Fruit fly (Drosophila melanogaster) whole organism, embryonic: ENCODE results near the gene mRpS30.

Source experiments
- Asciz ChIP-seq: fragments of 200-800 bp; sonication (Bioruptor generic); optimal IDR thresholded peaks from 2 replicates; lab custom pipeline; 2017; ENCODE audit warnings: missing biosample characterization, mild to moderate bottlenecking, missing genetic modification characterization, missing genetic modification reagents
- Bgb ChIP-seq: fragments of 200-800 bp; sonication (Bioruptor generic); IDR thresholded peaks from 2 replicates; pipeline ENCODE4 v1.3.6; 2022; ENCODE audit warnings: missing biosample characterization, missing genetic modification characterization; ENCODE audit not compliant: partially characterized antibody
- CG10267 ChIP-seq: fragments of 200-800 bp; sonication (Bioruptor generic); optimal IDR thresholded peaks from 2 replicates; lab custom pipeline; 2018; ENCODE audit warnings: missing biosample characterization, mild to moderate bottlenecking, missing genetic modification characterization, moderate library complexity
- CG11695 ChIP-seq: fragments of 200-800 bp; sonication (Bioruptor generic); IDR thresholded peaks from 3 replicates; pipeline ENCODE4 v1.3.6; 2022; ENCODE audit warnings: missing biosample characterization, missing genetic modification characterization
- CG12104 ChIP-seq: fragments of 200-800 bp; sonication (Bioruptor generic); optimal IDR thresholded peaks from 3 replicates; lab custom pipeline; 2016; ENCODE audit warnings: missing biosample characterization, missing genetic modification characterization
- CG12155 ChIP-seq: fragments of 200-800 bp; sonication (Bioruptor generic); optimal IDR thresholded peaks from 3 replicates; lab custom pipeline; 2016; ENCODE audit warnings: missing biosample characterization, missing genetic modification characterization
- CG12391 ChIP-seq: fragments of 200-800 bp; sonication (Bioruptor generic); optimal IDR thresholded peaks from 3 replicates; lab custom pipeline; 2018; ENCODE audit warnings: missing biosample characterization, mild to moderate bottlenecking, missing genetic modification characterization, moderate library complexity
- CG14441 ChIP-seq: fragments of 200-800 bp; sonication (Bioruptor generic); IDR thresholded peaks from 2 replicates; pipeline ENCODE4 v1.3.6; 2022; ENCODE audit warnings: missing biosample characterization, missing genetic modification characterization
- CG15011 ChIP-seq: fragments of 200-800 bp; sonication (Bioruptor generic); optimal IDR thresholded peaks from 3 replicates; lab custom pipeline; 2018; ENCODE audit warnings: missing biosample characterization, mild to moderate bottlenecking, missing genetic modification characterization
- CG15269 ChIP-seq: fragments of 200-800 bp; sonication (Bioruptor generic); optimal IDR thresholded peaks from 2 replicates; lab custom pipeline; 2018; ENCODE audit warnings: missing biosample characterization, mild to moderate bottlenecking, missing genetic modification characterization, moderate library complexity
- CG17359 ChIP-seq: fragments of 200-800 bp; sonication (Bioruptor generic); optimal IDR thresholded peaks from 3 replicates; lab custom pipeline; 2018; ENCODE audit warnings: missing biosample characterization, mild to moderate bottlenecking, missing genetic modification characterization, moderate library complexity
- CG18262 ChIP-seq: fragments of 200-800 bp; optimal IDR thresholded peaks from 3 replicates; lab custom pipeline; 2019; ENCODE audit warnings: missing biosample characterization, mild to moderate bottlenecking, missing genetic modification characterization, moderate library complexity
- CG30020 ChIP-seq: fragments of 200-800 bp; optimal IDR thresholded peaks from 2 replicates; lab custom pipeline; 2019; ENCODE audit warnings: missing biosample characterization, mild to moderate bottlenecking, missing genetic modification characterization, moderate library complexity
- CG3847 ChIP-seq: fragments of 200-800 bp; sonication (Bioruptor generic); IDR thresholded peaks from 2 replicates; pipeline ENCODE4 v1.3.6; 2022; ENCODE audit warnings: missing biosample characterization, missing genetic modification characterization
- CG4328 ChIP-seq: fragments of 200-800 bp; sonication (Bioruptor generic); optimal IDR thresholded peaks from 3 replicates; lab custom pipeline; 2017; ENCODE audit warnings: missing biosample characterization, missing genetic modification reagents, missing genetic modification characterization
- CG7963 ChIP-seq: fragments of 200-800 bp; sonication (Bioruptor generic); IDR thresholded peaks from 3 replicates; pipeline ENCODE4 v1.3.6; 2022; ENCODE audit warnings: missing biosample characterization, missing genetic modification characterization; ENCODE audit not compliant: partially characterized antibody
- CG8944 ChIP-seq: fragments of 200-800 bp; sonication (Bioruptor generic); optimal IDR thresholded peaks from 3 replicates; lab custom pipeline; 2016; ENCODE audit warnings: missing biosample characterization, missing genetic modification characterization
- CG9215 ChIP-seq: fragments of 200-800 bp; sonication (Bioruptor generic); IDR thresholded peaks from 2 replicates; pipeline ENCODE4 v1.3.6; 2022; ENCODE audit warnings: missing biosample characterization, missing genetic modification characterization
- CG9609 ChIP-seq: fragments of 200-800 bp; sonication (Bioruptor generic); optimal IDR thresholded peaks from 3 replicates; lab custom pipeline; 2016; ENCODE audit warnings: missing biosample characterization, missing genetic modification characterization
- Camta ChIP-seq: fragments of 200-800 bp; sonication (Bioruptor generic); optimal IDR thresholded peaks from 2 replicates; lab custom pipeline; 2016; ENCODE audit warnings: missing biosample characterization, missing genetic modification characterization
- Chrac-16 ChIP-seq: fragments of 200-800 bp; sonication (Bioruptor generic); optimal IDR thresholded peaks from 3 replicates; lab custom pipeline; 2016; ENCODE audit warnings: missing biosample characterization, missing genetic modification characterization
- CoRest ChIP-seq: fragments of 200-800 bp; sonication (Bioruptor generic); optimal IDR thresholded peaks from 3 replicates; lab custom pipeline; 2018; ENCODE audit warnings: missing biosample characterization, mild to moderate bottlenecking, missing genetic modification characterization, moderate library complexity
- D19B ChIP-seq: fragments of 200-800 bp; sonication (Bioruptor generic); optimal IDR thresholded peaks from 2 replicates; lab custom pipeline; 2017; ENCODE audit warnings: missing biosample characterization, mild to moderate bottlenecking, missing genetic modification characterization
- Dref ChIP-seq: fragments of 200-800 bp; sonication (Bioruptor generic); IDR thresholded peaks from 2 replicates; pipeline ENCODE4 v1.3.6; 2022; ENCODE audit warnings: missing biosample characterization, missing genetic modification characterization
- HLH3B ChIP-seq: fragments of 200-800 bp; sonication (Bioruptor generic); IDR thresholded peaks from 2 replicates; pipeline ENCODE4 v1.3.6; 2022; ENCODE audit warnings: missing biosample characterization, missing genetic modification characterization
- Hsf ChIP-seq: fragments of 200-800 bp; sonication (Bioruptor generic); optimal IDR thresholded peaks from 3 replicates; lab custom pipeline; 2016; ENCODE audit warnings: missing biosample characterization, missing genetic modification characterization
- Mad ChIP-seq: fragments of 200-800 bp; sonication (Bioruptor generic); optimal IDR thresholded peaks from 2 replicates; lab custom pipeline; 2016; ENCODE audit warnings: missing biosample characterization, missing genetic modification characterization
- Med ChIP-seq: fragments of 200-800 bp; sonication (Bioruptor generic); peaks from one replicate; lab custom pipeline; 2016; ENCODE audit warnings: missing biosample characterization, missing genetic modification characterization, mild to moderate bottlenecking, inconsistent platforms, moderate library complexity
- Myb ChIP-seq: fragments of 200-800 bp; sonication (Bioruptor generic); optimal IDR thresholded peaks from 2 replicates; lab custom pipeline; 2016; ENCODE audit warnings: missing biosample characterization, missing genetic modification characterization
- Oaz ChIP-seq: fragments of 200-800 bp; sonication (Bioruptor generic); IDR thresholded peaks from 2 replicates; pipeline ENCODE4 v1.3.6; 2022; ENCODE audit warnings: missing biosample characterization, missing genetic modification characterization
- Opbp ChIP-seq: fragments of 200-800 bp; sonication (Bioruptor generic); IDR thresholded peaks from 3 replicates; pipeline ENCODE4 v1.3.6; 2022; ENCODE audit warnings: missing biosample characterization, missing genetic modification characterization; ENCODE audit not compliant: partially characterized antibody
- Ptx1 ChIP-seq: fragments of 200-800 bp; sonication (Bioruptor generic); IDR thresholded peaks from 2 replicates; pipeline ENCODE4 v1.3.6; 2022; ENCODE audit warnings: missing biosample characterization, missing genetic modification characterization
- Sry-β ChIP-seq: fragments of 200-800 bp; sonication (Bioruptor generic); optimal IDR thresholded peaks from 2 replicates; lab custom pipeline; 2018; ENCODE audit warnings: missing biosample characterization, mild to moderate bottlenecking, missing genetic modification characterization, moderate library complexity
- Xbp1 ChIP-seq: fragments of 200-800 bp; sonication (Bioruptor generic); optimal IDR thresholded peaks from 3 replicates; lab custom pipeline; 2016; ENCODE audit warnings: missing biosample characterization, mild to moderate bottlenecking, missing genetic modification characterization
- ase ChIP-seq: fragments of 200-800 bp; sonication (Bioruptor generic); IDR thresholded peaks from 3 replicates; pipeline ENCODE4 v1.3.6; 2022; ENCODE audit warnings: missing biosample characterization, missing genetic modification characterization
- bowl ChIP-seq: fragments of 200-800 bp; sonication (Bioruptor generic); IDR thresholded peaks from 2 replicates; pipeline ENCODE4 v1.3.6; 2022; ENCODE audit warnings: missing biosample characterization, missing genetic modification characterization
- chif ChIP-seq, 2 experiments: fragments of 200-800 bp; sonication (Bioruptor generic); optimal IDR thresholded peaks; 3 replicates each; lab custom pipeline; 2016; ENCODE audit warnings: missing biosample characterization in 2 of 2, missing genetic modification characterization in 2 of 2
- cwo ChIP-seq: fragments of 200-800 bp; sonication (Bioruptor generic); optimal IDR thresholded peaks from 3 replicates; lab custom pipeline; 2017; ENCODE audit warnings: missing biosample characterization, missing genetic modification characterization, mild to moderate bottlenecking, moderate library complexity, missing genetic modification reagents
- dmrt99B ChIP-seq: fragments of 200-800 bp; sonication (Bioruptor generic); optimal IDR thresholded peaks from 2 replicates; lab custom pipeline; 2018; ENCODE audit warnings: missing biosample characterization, mild to moderate bottlenecking, missing genetic modification characterization, moderate library complexity
- dpn ChIP-seq, 2 experiments: fragments of 200-800 bp; sonication (Bioruptor generic); optimal IDR thresholded peaks; 3 replicates each; lab custom pipeline; 2016; ENCODE audit warnings: missing biosample characterization in 2 of 2, missing genetic modification characterization in 2 of 2
- gro ChIP-seq: fragments of 200-800 bp; sonication (Bioruptor generic); optimal IDR thresholded peaks from 2 replicates; lab custom pipeline; 2016; ENCODE audit warnings: missing biosample characterization, missing genetic modification characterization
- kah ChIP-seq: fragments of 200-800 bp; sonication (Bioruptor generic); optimal IDR thresholded peaks from 2 replicates; lab custom pipeline; 2018; ENCODE audit warnings: missing biosample characterization, mild to moderate bottlenecking, missing genetic modification characterization
- p53 ChIP-seq: fragments of 200-800 bp; sonication (Bioruptor generic); optimal IDR thresholded peaks from 2 replicates; lab custom pipeline; 2016; ENCODE audit warnings: missing biosample characterization, missing genetic modification characterization
- run ChIP-seq: fragments of 200-800 bp; sonication (Bioruptor generic); optimal IDR thresholded peaks from 3 replicates; lab custom pipeline; 2018; ENCODE audit warnings: missing biosample characterization, mild to moderate bottlenecking, missing genetic modification characterization
- scrt ChIP-seq: fragments of 200-800 bp; sonication (Bioruptor generic); optimal IDR thresholded peaks from 2 replicates; lab custom pipeline; 2018; ENCODE audit warnings: missing biosample characterization, mild to moderate bottlenecking, missing genetic modification characterization, moderate library complexity
- sim ChIP-seq: fragments of 200-800 bp; sonication (Bioruptor generic); IDR thresholded peaks from 2 replicates; pipeline ENCODE4 v1.3.6; 2022; ENCODE audit warnings: missing biosample characterization, missing genetic modification characterization
- sob ChIP-seq: fragments of 200-800 bp; sonication (Bioruptor generic); IDR thresholded peaks from 2 replicates; pipeline ENCODE4 v1.3.6; 2022; ENCODE audit warnings: missing biosample characterization, missing genetic modification characterization
- tgo ChIP-seq: fragments of 200-800 bp; sonication (Bioruptor generic); IDR thresholded peaks from 3 replicates; pipeline ENCODE4 v1.3.6; 2022; ENCODE audit warnings: missing biosample characterization, missing genetic modification characterization
- twi ChIP-seq: fragments of 200-800 bp; optimal IDR thresholded peaks from 2 replicates; lab custom pipeline; 2019; ENCODE audit warnings: missing biosample characterization, mild to moderate bottlenecking, missing genetic modification characterization, moderate library complexity

mRpS30 gene

dm6 chrX:15738890-15739550, 46.8 kb upstream of the mRpS30 start, which contains the start of the genes CG11679 and CG8206:
Gene CG11679, minus strand, starts transcription at chrX:15738954.
Gene CG8206, plus strand, starts transcription at chrX:15739230.
- 0 out of 2 replicates have a peak, but pooled peaks have one; percentile 24 for TF ChIP-seq CG3847 (GFP tag; lab: Robert Waterston, UW)
- TF ChIP-seq Ptx1 (GFP tag; lab: Robert Waterston, UW): peak; percentile 40; the same call in 1 of the 2 replicates
- peak; percentile 31 for TF ChIP-seq CG30020 (tag; lab: Kevin White, UChicago)
- peak; percentile 25 for TF ChIP-seq cwo (GFP tag; lab: Kevin White, UChicago)
- TF ChIP-seq kah (GFP tag; lab: Kevin White, UChicago): no peak
- 0 out of 3 replicates have a peak, but pooled peaks have one; percentile 19 for TF ChIP-seq CG7963
- TF ChIP-seq bowl (GFP tag; lab: Robert Waterston, UW): no peak
- TF ChIP-seq Opbp (GFP tag; lab: Robert Waterston, UW): no peak
- peak; percentile 11 for TF ChIP-seq twi (tag; lab: Kevin White, UChicago)
- TF ChIP-seq Oaz: no peak
- no peak for TF ChIP-seq CG12104 (GFP tag; lab: Kevin White, UChicago)
- TF ChIP-seq scrt (GFP tag; lab: Kevin White, UChicago): peak; percentile 27
- TF ChIP-seq Hsf (GFP tag; lab: Kevin White, UChicago): peak; percentile 2
- no peak for TF ChIP-seq CG11695
- peak; percentile 48 for TF ChIP-seq Xbp1 (GFP tag; lab: Kevin White, UChicago)
- TF ChIP-seq CG15269 (tag; lab: Kevin White, UChicago): peak; percentile 32
- TF ChIP-seq Dref (GFP tag; lab: Robert Waterston, UW): peak; percentile 73
- TF ChIP-seq Sry-β (GFP tag; lab: Kevin White, UChicago): peak; percentile 96
- TF ChIP-seq Myb: peak; percentile 83
- TF ChIP-seq Camta (GFP tag; lab: Kevin White, UChicago): no peak
- TF ChIP-seq CG18262 (tag; lab: Kevin White, UChicago): peak; percentile 29
- TF ChIP-seq sim (GFP tag; lab: Robert Waterston, UW): no peak
- TF ChIP-seq Bgb (GFP tag; lab: Robert Waterston, UW): peak; percentile 34; the same call in 1 of the 2 replicates
- peak; percentile 24; the same call in 1 of the 2 replicates for TF ChIP-seq sob (GFP tag; lab: Robert Waterston, UW)
- no peak for TF ChIP-seq Mad
- peak; percentile 35 for TF ChIP-seq dmrt99B (tag; lab: Kevin White, UChicago)
- peak; percentile 67 for TF ChIP-seq CG8944 (GFP tag; lab: Kevin White, UChicago)
- peak; percentile 45; the same call in 1 of the 3 replicates for TF ChIP-seq tgo (GFP tag; lab: Robert Waterston, UW)
- TF ChIP-seq CG9215 (GFP tag; lab: Robert Waterston, UW): peak; percentile 56
- TF ChIP-seq CG4328: no peak
- peak; percentile 22 for TF ChIP-seq CG10267 (tag; lab: Kevin White, UChicago)
- peak; percentile 34 for TF ChIP-seq gro (GFP tag; lab: Kevin White, UChicago)
- no peak for TF ChIP-seq p53
- TF ChIP-seq Chrac-16 (GFP tag; lab: Kevin White, UChicago): peak; percentile 24
- TF ChIP-seq run: no peak
- peak; percentile 44 for TF ChIP-seq CG12391
- TF ChIP-seq CG17359: no peak
- no peak for TF ChIP-seq ase
- TF ChIP-seq CG15011 (GFP tag; lab: Kevin White, UChicago): no peak
- TF ChIP-seq Asciz (GFP tag; lab: Kevin White, UChicago): no peak
- peak; percentile 91 for TF ChIP-seq Med
- TF ChIP-seq chif (GFP tag; optimal IDR thresholded peaks at IDR 0.05; lab: Kevin White, UChicago): no peak
- TF ChIP-seq CG12155 (GFP tag; lab: Kevin White, UChicago): no peak
- TF ChIP-seq CoRest: peak; percentile 59
- TF ChIP-seq dpn (GFP tag; optimal IDR thresholded peaks at IDR 0.05; lab: Kevin White, UChicago): peak in 1 of 2 experiments; percentile 23
- TF ChIP-seq CG14441 (GFP tag; lab: Robert Waterston, UW): peak; percentile 45; the same call in 1 of the 2 replicates
- no peak for TF ChIP-seq D19B
- peak; percentile 37 for TF ChIP-seq CG9609 (GFP tag; lab: Kevin White, UChicago)
- TF ChIP-seq HLH3B (GFP tag; lab: Robert Waterston, UW): 0 out of 2 replicates have a peak, but pooled peaks have one; percentile 10
